Worm (Caenorhabditis elegans): ENCODE measurements around the gene nphp-2.
A peak's percentile ranks its signal among the peaks of the same experiment; 100 is the strongest.

nphp-2 gene

DNA sequence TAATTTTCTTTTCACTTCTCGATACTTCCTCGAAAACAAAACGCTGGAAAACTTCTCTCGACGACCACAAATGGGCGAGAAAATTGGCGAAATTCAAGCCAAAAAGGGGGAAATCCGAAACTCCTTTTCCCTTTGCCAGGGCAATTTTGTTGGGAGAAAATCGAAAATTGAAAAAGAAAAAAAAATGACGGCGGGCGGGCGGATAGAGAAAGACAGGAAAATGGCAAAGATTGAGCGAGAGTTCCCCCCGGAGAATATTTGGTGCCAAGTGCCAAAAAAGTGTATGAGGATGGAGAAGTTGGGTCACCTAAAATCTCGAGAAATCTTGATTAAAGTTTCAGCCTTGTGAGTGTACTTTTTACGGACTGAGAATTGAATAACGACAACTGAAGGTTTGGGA is 7.3 kb upstream of the nphp-2 start:
- TF ChIP-seq aha-1 (tag) = peak; percentile 92
- no peak for TF ChIP-seq lir-3 (tag; optimal IDR thresholded peaks at IDR 0.05)
- TF ChIP-seq arid-1 (GFP tag; conservative IDR thresholded peaks at IDR 0.05) = no peak
- no peak for TF ChIP-seq ceh-28 (tag; optimal IDR thresholded peaks at IDR 0.05)

DNA sequence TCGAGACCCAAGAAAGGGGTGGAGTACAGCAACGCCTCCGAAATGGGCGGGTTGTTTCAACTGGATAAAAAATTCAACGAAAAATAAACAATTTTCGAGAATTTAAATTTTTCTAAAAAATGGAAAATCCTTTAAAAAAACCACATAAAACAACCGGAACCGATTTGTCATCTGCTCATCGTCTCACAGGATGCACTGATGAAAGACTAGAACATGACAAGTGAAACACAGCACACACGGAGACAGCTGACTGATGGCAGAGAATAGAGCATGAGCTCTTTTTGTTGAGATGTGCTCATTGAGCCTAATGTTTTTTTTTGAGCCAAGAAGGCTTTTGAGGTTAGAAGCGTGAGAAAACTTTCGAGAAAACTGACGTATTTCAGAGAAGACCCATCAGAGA is 5.6 kb upstream of the nphp-2 start:
- 0 out of 2 replicates have a peak, but pooled peaks have one; percentile 15 for TF ChIP-seq dmd-6 (GFP tag; IDR thresholded peaks at IDR 0.05)
- peak; percentile 32 for TF ChIP-seq aha-1 (tag)
- peak in 1 of 2 experiments; percentile 66 for TF ChIP-seq unc-62 (GFP tag; optimal IDR thresholded peaks at IDR 0.05 in 1 of 2)
- no peak for TF ChIP-seq unc-62 (tag; optimal IDR thresholded peaks at IDR 0.05)
- peak; percentile 59 for TF ChIP-seq hlh-30 (tag; optimal IDR thresholded peaks at IDR 0.05; ENCODE audit: insufficient read depth)
- no peak for TF ChIP-seq daf-19 (GFP tag; conservative IDR thresholded peaks at IDR 0.05)
- no peak for TF ChIP-seq lin-29 (GFP tag; IDR thresholded peaks at IDR 0.05)
- no peak for TF ChIP-seq nhr-48 (tag; optimal IDR thresholded peaks at IDR 0.05)
- TF ChIP-seq lsy-2 (tag; optimal IDR thresholded peaks at IDR 0.05) = peak in 1 of 2 experiments; percentile 6

DNA sequence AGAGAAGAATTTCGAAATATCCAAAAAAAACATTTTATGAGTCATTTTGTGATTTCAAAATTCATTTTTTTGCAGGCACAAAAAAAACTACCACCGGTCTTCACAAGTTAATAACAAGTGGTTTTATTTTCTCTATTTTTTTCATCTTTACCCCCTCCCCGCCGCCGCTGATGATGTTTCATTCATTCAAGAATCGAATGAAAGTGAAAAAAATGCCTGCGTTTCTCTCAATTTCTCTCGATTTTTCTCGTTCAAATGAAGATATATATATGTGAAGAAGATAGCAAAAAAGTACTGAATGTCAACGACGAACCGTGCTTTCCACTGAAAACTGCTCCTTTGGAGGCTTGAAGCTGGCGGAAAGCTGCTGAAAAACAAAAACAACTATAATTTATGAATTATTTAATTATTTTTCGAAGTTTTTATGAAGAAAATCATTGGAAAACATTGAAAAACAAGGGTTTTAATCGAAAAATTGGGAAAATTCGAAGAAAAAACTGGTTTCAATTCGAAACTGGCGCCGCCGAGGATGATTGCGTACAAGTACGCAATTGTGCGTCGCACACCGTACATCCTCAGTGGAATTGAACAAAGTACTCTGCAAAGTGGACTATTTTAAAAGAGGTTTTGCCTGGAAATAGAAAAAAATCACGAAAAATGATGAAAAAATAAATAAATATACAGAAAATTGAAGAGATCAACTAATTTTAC is 2.9 kb upstream of the nphp-2 start, which contains the start of gene zig-11:
zig-11 (minus strand) TSS at position 373 of the 711 bp plus-strand sequence.
- TF ChIP-seq nhr-28 (tag; optimal IDR thresholded peaks at IDR 0.05) = peak; percentile 9
- no peak for TF ChIP-seq unc-130 (GFP tag; optimal IDR thresholded peaks at IDR 0.05)
- TF ChIP-seq nhr-6 (tag; optimal IDR thresholded peaks at IDR 0.05) = peak; percentile 46
- TF ChIP-seq T26A8.4 (GFP tag; IDR thresholded peaks at IDR 0.05) = no peak
- TF ChIP-seq pqm-1 (tag; optimal IDR thresholded peaks at IDR 0.05) = no peak
- TF ChIP-seq dpl-1 (GFP tag; optimal IDR thresholded peaks at IDR 0.05) = peak; percentile 73
- TF ChIP-seq lsy-2 (tag; optimal IDR thresholded peaks at IDR 0.05) = peak in 1 of 2 experiments; percentile 84
- no peak for TF ChIP-seq lin-38 (GFP tag; IDR thresholded peaks at IDR 0.05)
- peak; percentile 25 for TF ChIP-seq mes-2 (tag; optimal IDR thresholded peaks at IDR 0.05; ENCODE audit: poor library complexity, severe bottlenecking)
- TF ChIP-seq lim-7 (GFP tag; IDR thresholded peaks at IDR 0.05) = no peak
- TF ChIP-seq ceh-32 (tag; optimal IDR thresholded peaks at IDR 0.05; ENCODE audit: poor library complexity) = no peak
- TF ChIP-seq aha-1 (tag) = peak; percentile 72

DNA sequence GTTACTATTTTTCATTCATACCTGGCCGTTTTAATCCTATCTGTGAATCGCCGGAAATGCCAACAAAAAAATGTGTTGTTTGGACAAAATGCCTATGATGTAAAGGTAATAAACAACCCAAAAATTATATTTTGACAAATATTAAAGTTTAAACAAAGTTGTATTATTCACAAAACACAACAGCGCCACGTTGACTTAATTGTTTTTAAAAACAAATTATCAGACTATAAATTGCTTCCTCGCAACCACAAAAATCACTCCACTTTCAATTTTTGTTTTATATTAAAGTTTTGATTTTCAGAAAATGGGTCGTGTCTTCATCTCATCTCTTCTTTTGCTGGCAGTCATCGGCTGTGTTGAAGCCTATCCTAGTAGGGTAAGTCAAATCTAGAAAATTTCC is 11.8 kb downstream of the nphp-2 start, which contains the start of gene Y32G9A.5:
Y32G9A.5 (plus strand) TSS at position 301 of the 400 bp plus-strand sequence.
- no peak for TF ChIP-seq nhr-10 (tag; optimal IDR thresholded peaks at IDR 0.05)
- no peak for TF ChIP-seq aly-2 (tag; optimal IDR thresholded peaks at IDR 0.05)
- no peak for TF ChIP-seq lsy-2 (tag; optimal IDR thresholded peaks at IDR 0.05)
- TF ChIP-seq sdz-12 (GFP tag; optimal IDR thresholded peaks at IDR 0.05) = no peak
- no peak for TF ChIP-seq lin-13 (GFP tag; optimal IDR thresholded peaks at IDR 0.05)
- TF ChIP-seq D1046.2 (GFP tag; IDR thresholded peaks at IDR 0.05) = no peak
- no peak for TF ChIP-seq zfp-2 (tag; optimal IDR thresholded peaks at IDR 0.05)
- no peak for TF ChIP-seq unc-39 (tag; optimal IDR thresholded peaks at IDR 0.05)
- no peak for TF ChIP-seq lin-38 (GFP tag; IDR thresholded peaks at IDR 0.05)
- no peak for TF ChIP-seq nhr-77 (tag; optimal IDR thresholded peaks at IDR 0.05)
- TF ChIP-seq nhr-11 (tag; optimal IDR thresholded peaks at IDR 0.05) = no peak
- no peak for TF ChIP-seq set-16 (GFP tag; IDR thresholded peaks at IDR 0.05)
- TF ChIP-seq mep-1 (tag; optimal IDR thresholded peaks at IDR 0.05) = no peak
- TF ChIP-seq daf-8 (GFP tag; IDR thresholded peaks at IDR 0.05) = no peak
- TF ChIP-seq ceh-44 (GFP tag; IDR thresholded peaks at IDR 0.05) = no peak
- TF ChIP-seq ztf-7 (tag; optimal IDR thresholded peaks at IDR 0.05) = no peak
- no peak for TF ChIP-seq dmd-9 (GFP tag; IDR thresholded peaks at IDR 0.05)
- no peak for TF ChIP-seq F49E8.2 (tag; optimal IDR thresholded peaks at IDR 0.05; ENCODE audit: borderline replicate concordance)
- no peak for TF ChIP-seq hmg-1.1 (GFP tag; IDR thresholded peaks at IDR 0.05)
- no peak for TF ChIP-seq F10B5.3 (tag; optimal IDR thresholded peaks at IDR 0.05)
